Worm (Caenorhabditis elegans) whole organism, early embryonic: Measurements from ENCODE around the gene F32G8.2.

Experiments used
- B0310.2 ChIP-seq: sonication (generic microtip); optimal IDR thresholded peaks from 2 replicates; lab custom pipeline; 2016; ENCODE audit warnings: mild to moderate bottlenecking, missing genetic modification characterization, missing compliant biosample characterization
- F13C5.2 ChIP-seq: sonication (generic microtip); optimal IDR thresholded peaks from 2 replicates; lab custom pipeline; 2017; ENCODE audit warnings: mild to moderate bottlenecking, missing genetic modification characterization, inconsistent platforms, missing compliant biosample characterization
- ama-1 ChIP-seq: fragments of 150-350 bp; optimal IDR thresholded peaks from 2 replicates; lab custom pipeline; 2014
- ceh-36 ChIP-seq: sonication (generic microtip); optimal IDR thresholded peaks from 2 replicates; lab custom pipeline; 2016; ENCODE audit warnings: missing genetic modification characterization, inconsistent platforms, missing compliant biosample characterization
- flt-1 ChIP-seq: fragments of 200-800 bp; sonication (Bioruptor generic); IDR thresholded peaks from 2 replicates; pipeline ENCODE4 v1.3.6; 2022; ENCODE audit warnings: missing genetic modification characterization, missing compliant biosample characterization
- hmg-4 ChIP-seq: fragments of 200-800 bp; sonication (Bioruptor generic); optimal IDR thresholded peaks from 2 replicates; lab custom pipeline; 2018; ENCODE audit warnings: mild to moderate bottlenecking, missing genetic modification characterization, missing compliant biosample characterization
- hnd-1 ChIP-seq: sonication (generic microtip); optimal IDR thresholded peaks from 2 replicates; lab custom pipeline; 2016; ENCODE audit warnings: missing genetic modification characterization, missing compliant biosample characterization
- sea-1 ChIP-seq: fragments of 200-800 bp; sonication (Bioruptor generic); conservative IDR thresholded peaks from 2 replicates; pipeline ENCODE4 v1.3.6; 2022; ENCODE audit warnings: missing genetic modification characterization, missing compliant biosample characterization
- tbx-37 ChIP-seq: fragments of 200-800 bp; sonication (Bioruptor generic); conservative IDR thresholded peaks from 2 replicates; pipeline ENCODE4 v1.3.6; 2022; ENCODE audit warnings: missing genetic modification reagents, missing genetic modification characterization, missing compliant biosample characterization
- tra-4 ChIP-seq: sonication (generic microtip); optimal IDR thresholded peaks from 2 replicates; lab custom pipeline; 2017; ENCODE audit warnings: missing genetic modification characterization, missing compliant biosample characterization

- TF ChIP-seq tbx-37 (GFP tag; lab: Robert Waterston, UW), result no peak
- TF ChIP-seq F13C5.2 (tag; lab: Kevin White, UChicago), result no peak
- no peak for TF ChIP-seq B0310.2 (tag; lab: Kevin White, UChicago)
- no peak for TF ChIP-seq ama-1
- TF ChIP-seq ceh-36 (tag; lab: Kevin White, UChicago), result no peak
- no peak for TF ChIP-seq flt-1 (GFP tag; lab: Robert Waterston, UW)
- TF ChIP-seq hnd-1 (tag; lab: Kevin White, UChicago), result no peak
- no peak for TF ChIP-seq hmg-4
- no peak for TF ChIP-seq tra-4 (tag; lab: Kevin White, UChicago)
- TF ChIP-seq sea-1 (GFP tag; lab: Robert Waterston, UW), result no peak
Measured at ce11 chrV:10562817-10563216, 13.0 kb downstream of the F32G8.2 start.
